Worm (Caenorhabditis elegans) whole organism, L1 larva: ENCODE data around the gene F44G4.1.
A peak's percentile ranks its signal among the peaks of the same experiment; 100 is the strongest.

ENCODE experiments used
- C04F5.9 ChIP-seq: sonication (generic microtip); optimal IDR thresholded peaks from 2 replicates; lab custom pipeline; 2016; ENCODE audit warnings: missing genetic modification characterization, missing compliant biosample characterization
- elt-3 ChIP-seq, 6 experiments: fragments of 150-350 bp in 1 of 6; sonication (generic microtip); optimal IDR thresholded peaks; 2 replicates each; lab custom pipeline; 2017 to 2018; ENCODE audit warnings: missing biosample characterization in 6 of 6, missing genetic modification characterization in 6 of 6, inconsistent platforms in 1 of 6
- fos-1 ChIP-seq: fragments of 150-350 bp; optimal IDR thresholded peaks from 2 replicates; lab custom pipeline; 2014; ENCODE audit warnings: missing biosample characterization, missing genetic modification characterization
- lin-13 ChIP-seq: fragments of 150-350 bp; optimal IDR thresholded peaks from 2 replicates; lab custom pipeline; 2014; ENCODE audit warnings: missing biosample characterization, missing genetic modification reagents, missing genetic modification characterization
- lin-39 ChIP-seq: fragments of 150-350 bp; optimal IDR thresholded peaks from 2 replicates; lab custom pipeline; 2014; ENCODE audit warnings: missing biosample characterization, missing genetic modification reagents, missing genetic modification characterization
- nhr-19 ChIP-seq: fragments of 200-800 bp; sonication (Bioruptor generic); conservative IDR thresholded peaks from 2 replicates; pipeline ENCODE4 v1.3.6; 2022; ENCODE audit warnings: missing genetic modification characterization, missing compliant biosample characterization
- pqm-1 ChIP-seq: sonication (generic microtip); optimal IDR thresholded peaks from 3 replicates; lab custom pipeline; 2017; ENCODE audit warnings: missing biosample characterization, missing genetic modification characterization
- sup-37 ChIP-seq: fragments of 200-800 bp; sonication (Bioruptor generic); optimal IDR thresholded peaks from 2 replicates; lab custom pipeline; 2018; ENCODE audit warnings: mild to moderate bottlenecking, missing genetic modification characterization, missing compliant biosample characterization
- unc-62 ChIP-seq: fragments of 150-350 bp; optimal IDR thresholded peaks from 2 replicates; lab custom pipeline; 2014; ENCODE audit warnings: missing biosample characterization, missing genetic modification reagents, missing genetic modification characterization
- xbp-1 ChIP-seq: sonication (generic microtip); optimal IDR thresholded peaks from 2 replicates; lab custom pipeline; 2016; ENCODE audit warnings: missing genetic modification characterization, missing compliant biosample characterization
- ztf-11 ChIP-seq, 2 experiments: sonication (generic microtip); optimal IDR thresholded peaks; 2 replicates each; lab custom pipeline; 2016 to 2017; ENCODE audit warnings: missing genetic modification characterization in 2 of 2, missing biosample characterization in 1 of 2, missing compliant biosample characterization in 1 of 2
- ztf-4 ChIP-seq: fragments of 150-350 bp; optimal IDR thresholded peaks from 2 replicates; lab custom pipeline; 2014; ENCODE audit warnings: missing biosample characterization, missing genetic modification characterization

DNA sequence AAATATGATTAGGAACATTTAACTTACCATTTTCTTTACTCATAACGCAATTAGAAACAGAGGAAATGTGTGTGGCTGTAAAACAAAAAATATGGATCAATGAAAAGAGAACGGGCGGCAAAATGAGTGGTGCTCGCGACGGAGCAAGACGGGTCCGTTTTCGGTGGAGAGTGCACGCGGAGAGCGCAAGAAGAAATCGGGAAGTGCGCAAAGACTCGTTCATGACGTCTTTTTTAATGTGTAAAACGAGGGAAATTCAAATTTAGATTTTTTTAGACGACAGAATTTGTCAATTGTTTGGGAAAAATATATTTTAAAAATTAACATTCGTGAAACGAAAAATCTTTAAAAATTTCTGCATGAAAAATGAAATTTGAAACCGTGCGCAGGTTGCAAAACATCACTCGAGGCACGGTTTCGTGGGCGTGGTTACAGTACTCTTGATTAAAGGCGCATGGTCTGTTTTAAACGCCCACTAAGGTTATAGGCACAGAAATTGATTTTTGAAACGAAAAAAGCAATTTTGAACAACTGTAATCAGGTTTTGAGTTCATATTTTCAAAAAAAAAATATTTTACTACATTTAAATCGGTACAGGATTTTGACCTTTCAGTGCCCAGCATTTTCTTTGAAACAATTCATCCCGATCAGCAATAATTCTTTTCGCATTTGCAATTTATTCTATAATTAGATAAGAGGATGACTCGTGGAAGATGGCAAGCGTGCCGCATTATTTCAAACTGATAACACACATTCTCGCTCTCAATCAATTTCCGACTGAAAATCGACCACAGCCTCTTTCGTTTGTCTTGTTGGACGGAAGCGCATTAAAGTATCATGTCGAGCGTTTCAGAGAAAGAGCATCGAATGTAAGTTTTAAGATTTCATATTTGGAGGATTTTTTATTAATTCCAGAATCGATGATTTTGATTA lies 24.9 kb upstream of the F44G4.1 start, which contains the start of the genes szy-20 and C18E9.5:
- TF ChIP-seq fos-1 (tag; lab: Kevin White, UChicago) (peak; percentile 74), xbp-1 (peak; percentile 84), ztf-4 (peak; percentile 14), lin-13 (GFP tag; lab: Kevin White, UChicago) (peak; percentile 82), sup-37 (peak; percentile 62), nhr-19 (GFP tag; lab: Robert Waterston, UW) (peak; percentile 88), lin-39 (tag; lab: Kevin White, UChicago) (peak; percentile 90), C04F5.9 (peak; percentile 75), unc-62 (GFP tag; lab: Kevin White, UChicago) (no peak), ztf-11 (tag; optimal IDR thresholded peaks at IDR 0.05; lab: Kevin White, UChicago) (peak in 1 of 2 experiments; percentile 68), pqm-1 (no peak), elt-3 (tag; optimal IDR thresholded peaks at IDR 0.05; lab: Kevin White, UChicago) (peak in 2 of 6 experiments; percentile 2 to 46)
